Worm (Caenorhabditis elegans) whole organism, L1 larva: Measurements from ENCODE around the gene xpd-1.
A peak's percentile ranks its signal among the peaks of the same experiment; 100 is the strongest.

ENCODE experiments used
- C16A3.4 ChIP-seq: fragments of 150-350 bp; optimal IDR thresholded peaks from 2 replicates; lab custom pipeline; 2014; ENCODE audit warnings: missing biosample characterization, missing genetic modification characterization
- C34B4.2 ChIP-seq: sonication (generic microtip); optimal IDR thresholded peaks from 2 replicates; lab custom pipeline; 2017; ENCODE audit warnings: mild to moderate bottlenecking, missing genetic modification characterization, missing compliant biosample characterization
- aly-2 ChIP-seq: fragments of 150-350 bp; optimal IDR thresholded peaks from 2 replicates; lab custom pipeline; 2014; ENCODE audit warnings: missing biosample characterization, missing genetic modification characterization
- blmp-1 ChIP-seq: fragments of 150-350 bp; optimal IDR thresholded peaks from 2 replicates; lab custom pipeline; 2014; ENCODE audit warnings: missing biosample characterization, missing genetic modification characterization
- ceh-82 ChIP-seq, 3 experiments: fragments of 150-350 bp in 1 of 3; sonication (generic microtip) in 2 of 3; optimal IDR thresholded peaks; 2 replicates each; lab custom pipeline; 2014 to 2017; ENCODE audit warnings: missing biosample characterization in 3 of 3, missing genetic modification characterization in 3 of 3
- ceh-88 ChIP-seq: fragments of 200-800 bp; sonication (Bioruptor generic); IDR thresholded peaks from 2 replicates; pipeline ENCODE4 v1.3.6; 2022; ENCODE audit warnings: missing genetic modification characterization, missing compliant biosample characterization
- ceh-90 ChIP-seq: sonication (generic microtip); optimal IDR thresholded peaks from 2 replicates; lab custom pipeline; 2016; ENCODE audit warnings: missing genetic modification characterization, missing compliant biosample characterization
- dpl-1 ChIP-seq, 3 experiments: fragments of 150-350 bp in 2 of 3; sonication (generic microtip) in 1 of 3; optimal IDR thresholded peaks; 2 replicates each; lab custom pipeline; 2014 to 2017; ENCODE audit warnings: missing biosample characterization in 3 of 3, missing genetic modification characterization in 3 of 3, missing genetic modification reagents in 3 of 3
- efl-1 ChIP-seq, 4 experiments: fragments of 150-350 bp; optimal IDR thresholded peaks in 3 of 4; peaks in 1 of 4; 1 replicate in 1 of 4; 2 replicates in 3 of 4; lab custom pipeline; 2014; ENCODE audit warnings: missing biosample characterization in 2 of 4, missing genetic modification characterization in 2 of 4, missing genetic modification reagents in 2 of 4
- egl-27 ChIP-seq, 2 experiments: fragments of 150-350 bp in 1 of 2; sonication (generic microtip); optimal IDR thresholded peaks; 3 replicates each; lab custom pipeline; 2017 to 2018; ENCODE audit warnings: missing biosample characterization in 2 of 2, missing genetic modification characterization in 2 of 2, missing genetic modification reagents in 2 of 2
- elt-2 ChIP-seq: sonication (generic microtip); optimal IDR thresholded peaks from 2 replicates; lab custom pipeline; 2016; ENCODE audit warnings: missing genetic modification characterization, mild to moderate bottlenecking, inconsistent platforms, missing compliant biosample characterization, missing genetic modification reagents
- elt-3 ChIP-seq, 6 experiments: fragments of 150-350 bp in 1 of 6; sonication (generic microtip); optimal IDR thresholded peaks; 2 replicates each; lab custom pipeline; 2017 to 2018; ENCODE audit warnings: missing biosample characterization in 6 of 6, missing genetic modification characterization in 6 of 6, inconsistent platforms in 1 of 6
- fkh-4 ChIP-seq: sonication (generic microtip); optimal IDR thresholded peaks from 2 replicates; lab custom pipeline; 2016; ENCODE audit warnings: missing compliant biosample characterization, missing genetic modification characterization, borderline replicate concordance
- fos-1 ChIP-seq: fragments of 150-350 bp; optimal IDR thresholded peaks from 2 replicates; lab custom pipeline; 2014; ENCODE audit warnings: missing biosample characterization, missing genetic modification characterization
- grh-1 ChIP-seq: fragments of 200-800 bp; sonication (Bioruptor generic); IDR thresholded peaks from 2 replicates; pipeline ENCODE4 v1.3.6; 2022; ENCODE audit warnings: missing genetic modification reagents, missing genetic modification characterization, missing compliant biosample characterization
- hlh-17 ChIP-seq: fragments of 200-800 bp; sonication (Bioruptor generic); optimal IDR thresholded peaks from 2 replicates; lab custom pipeline; 2018; ENCODE audit warnings: missing genetic modification characterization, mild to moderate bottlenecking, missing compliant biosample characterization, moderate library complexity, borderline replicate concordance
- hpl-2 ChIP-seq: fragments of 150-350 bp; optimal IDR thresholded peaks from 2 replicates; lab custom pipeline; 2014; ENCODE audit warnings: missing biosample characterization, missing genetic modification reagents, missing genetic modification characterization
- irx-1 ChIP-seq: sonication (generic microtip); optimal IDR thresholded peaks from 2 replicates; lab custom pipeline; 2016; ENCODE audit warnings: missing genetic modification characterization, missing compliant biosample characterization
- isw-1 ChIP-seq: fragments of 200-800 bp; sonication (Bioruptor generic); IDR thresholded peaks from 2 replicates; pipeline ENCODE4 v1.3.6; 2022; ENCODE audit warnings: missing genetic modification characterization, missing compliant biosample characterization
- jun-1 ChIP-seq: fragments of 150-350 bp; optimal IDR thresholded peaks from 2 replicates; lab custom pipeline; 2014; ENCODE audit warnings: missing biosample characterization, missing genetic modification reagents, missing genetic modification characterization
- lin-13 ChIP-seq: fragments of 150-350 bp; optimal IDR thresholded peaks from 2 replicates; lab custom pipeline; 2014; ENCODE audit warnings: missing biosample characterization, missing genetic modification reagents, missing genetic modification characterization
- lin-35 ChIP-seq, 2 experiments: fragments of 150-350 bp; optimal IDR thresholded peaks; 2 replicates each; lab custom pipeline; 2014; ENCODE audit warnings: missing biosample characterization in 2 of 2, missing genetic modification characterization in 2 of 2, missing genetic modification reagents in 2 of 2
- lin-39 ChIP-seq: fragments of 150-350 bp; optimal IDR thresholded peaks from 2 replicates; lab custom pipeline; 2014; ENCODE audit warnings: missing biosample characterization, missing genetic modification reagents, missing genetic modification characterization
- lir-3 ChIP-seq: sonication (generic microtip); optimal IDR thresholded peaks from 2 replicates; lab custom pipeline; 2016; ENCODE audit warnings: mild to moderate bottlenecking, missing genetic modification characterization, moderate library complexity, missing compliant biosample characterization; ENCODE audit not compliant: poor library complexity
- lsy-2 ChIP-seq, 2 experiments: fragments of 150-350 bp; optimal IDR thresholded peaks; 2 replicates each; lab custom pipeline; 2014; ENCODE audit warnings: missing biosample characterization in 2 of 2, missing genetic modification characterization in 2 of 2
- mab-9 ChIP-seq: fragments of 200-800 bp; sonication (Bioruptor generic); IDR thresholded peaks from 2 replicates; pipeline ENCODE4 v1.3.6; 2022; ENCODE audit warnings: missing genetic modification reagents, missing genetic modification characterization, missing compliant biosample characterization
- mdl-1 ChIP-seq, 2 experiments: fragments of 150-350 bp; optimal IDR thresholded peaks; 2 replicates each; lab custom pipeline; 2014 to 2017; ENCODE audit warnings: missing biosample characterization in 2 of 2, missing genetic modification characterization in 2 of 2, inconsistent platforms in 1 of 2
- mef-2 ChIP-seq: fragments of 150-350 bp; optimal IDR thresholded peaks from 2 replicates; lab custom pipeline; 2014; ENCODE audit warnings: missing biosample characterization, missing genetic modification characterization
- mep-1 ChIP-seq: fragments of 150-350 bp; optimal IDR thresholded peaks from 2 replicates; lab custom pipeline; 2014; ENCODE audit warnings: missing biosample characterization, missing genetic modification characterization
- nhr-12 ChIP-seq: sonication (generic microtip); optimal IDR thresholded peaks from 2 replicates; lab custom pipeline; 2017; ENCODE audit warnings: missing biosample characterization, missing genetic modification characterization
- nhr-19 ChIP-seq: fragments of 200-800 bp; sonication (Bioruptor generic); conservative IDR thresholded peaks from 2 replicates; pipeline ENCODE4 v1.3.6; 2022; ENCODE audit warnings: missing genetic modification characterization, missing compliant biosample characterization
- nhr-20 ChIP-seq: sonication (generic microtip); optimal IDR thresholded peaks from 2 replicates; lab custom pipeline; 2016; ENCODE audit warnings: mild to moderate bottlenecking, missing genetic modification characterization, missing compliant biosample characterization
- nhr-71 ChIP-seq: sonication (generic microtip); optimal IDR thresholded peaks from 2 replicates; lab custom pipeline; 2016; ENCODE audit warnings: mild to moderate bottlenecking, missing genetic modification characterization, moderate library complexity, missing compliant biosample characterization
- nhr-77 ChIP-seq: fragments of 150-350 bp; optimal IDR thresholded peaks from 2 replicates; lab custom pipeline; 2014; ENCODE audit warnings: missing biosample characterization, missing genetic modification characterization
- nhr-85 ChIP-seq: sonication (generic microtip); peaks from one replicate; lab custom pipeline; 2016; ENCODE audit warnings: missing genetic modification characterization, inconsistent platforms, missing compliant biosample characterization
- pax-3 ChIP-seq: fragments of 200-800 bp; sonication (Bioruptor generic); optimal IDR thresholded peaks from 2 replicates; lab custom pipeline; 2018; ENCODE audit warnings: mild to moderate bottlenecking, missing genetic modification characterization, moderate library complexity, missing compliant biosample characterization
- rnt-1 ChIP-seq: sonication (generic microtip); optimal IDR thresholded peaks from 2 replicates; lab custom pipeline; 2016; ENCODE audit warnings: mild to moderate bottlenecking, missing genetic modification characterization, moderate library complexity, missing compliant biosample characterization
- skn-1 ChIP-seq: fragments of 150-350 bp; optimal IDR thresholded peaks from 2 replicates; lab custom pipeline; 2014; ENCODE audit warnings: missing biosample characterization, missing genetic modification characterization
- snpc-4 ChIP-seq: fragments of 150-350 bp; optimal IDR thresholded peaks from 2 replicates; lab custom pipeline; 2014; ENCODE audit warnings: missing biosample characterization, missing genetic modification characterization
- sox-4 ChIP-seq: sonication (generic microtip); optimal IDR thresholded peaks from 2 replicates; lab custom pipeline; 2016; ENCODE audit warnings: missing genetic modification characterization, missing compliant biosample characterization
- sptf-1 ChIP-seq: fragments of 150-350 bp; optimal IDR thresholded peaks from 2 replicates; lab custom pipeline; 2014; ENCODE audit warnings: missing biosample characterization, missing genetic modification characterization
- sup-37 ChIP-seq: fragments of 200-800 bp; sonication (Bioruptor generic); optimal IDR thresholded peaks from 2 replicates; lab custom pipeline; 2018; ENCODE audit warnings: mild to moderate bottlenecking, missing genetic modification characterization, missing compliant biosample characterization
- tbx-2 ChIP-seq: sonication (generic microtip); optimal IDR thresholded peaks from 2 replicates; lab custom pipeline; 2016; ENCODE audit warnings: missing genetic modification characterization, missing compliant biosample characterization
- unc-130 ChIP-seq: fragments of 150-350 bp; optimal IDR thresholded peaks from 2 replicates; lab custom pipeline; 2017; ENCODE audit warnings: missing biosample characterization, missing genetic modification characterization, inconsistent platforms
- unc-62 ChIP-seq: fragments of 150-350 bp; optimal IDR thresholded peaks from 2 replicates; lab custom pipeline; 2014; ENCODE audit warnings: missing biosample characterization, missing genetic modification reagents, missing genetic modification characterization
- unc-86 ChIP-seq: sonication (generic microtip); optimal IDR thresholded peaks from 2 replicates; lab custom pipeline; 2016; ENCODE audit warnings: missing genetic modification characterization, missing compliant biosample characterization
- unc-98 ChIP-seq: fragments of 200-800 bp; sonication (Bioruptor generic); IDR thresholded peaks from 2 replicates; pipeline ENCODE4 v1.3.6; 2022; ENCODE audit warnings: missing genetic modification characterization, missing compliant biosample characterization
- xbp-1 ChIP-seq: sonication (generic microtip); optimal IDR thresholded peaks from 2 replicates; lab custom pipeline; 2016; ENCODE audit warnings: missing genetic modification characterization, missing compliant biosample characterization
- zag-1 ChIP-seq: fragments of 150-350 bp; optimal IDR thresholded peaks from 2 replicates; lab custom pipeline; 2014; ENCODE audit warnings: missing biosample characterization, missing genetic modification characterization
- ztf-4 ChIP-seq: fragments of 150-350 bp; optimal IDR thresholded peaks from 2 replicates; lab custom pipeline; 2014; ENCODE audit warnings: missing biosample characterization, missing genetic modification characterization

xpd-1 gene

ce11 chrIII:232918-233317, 32.0 kb upstream of the xpd-1 start:
- 0 out of 2 replicates have a peak, but pooled peaks have one; percentile 16 for TF ChIP-seq grh-1 (GFP tag; lab: Robert Waterston, UW)

ce11 chrIII:235115-235514, 29.8 kb upstream of the xpd-1 start:
- peak; percentile 83 for TF ChIP-seq nhr-85 (tag; lab: Kevin White, UChicago)
- TF ChIP-seq ceh-82 (tag; optimal IDR thresholded peaks at IDR 0.05; lab: Kevin White, UChicago), result peak; percentile 44 to 55 (median 47)
- TF ChIP-seq lin-39, result peak; percentile 59
- peak in 1 of 2 experiments; percentile 2 for TF ChIP-seq mdl-1 (tag; optimal IDR thresholded peaks at IDR 0.05; lab: Kevin White, UChicago)
- TF ChIP-seq nhr-71, result no peak
- TF ChIP-seq lir-3 (tag; lab: Kevin White, UChicago), result no peak
- TF ChIP-seq ceh-90, result peak; percentile 20
- TF ChIP-seq mep-1, result peak; percentile 81
- TF ChIP-seq lin-35 (GFP tag; optimal IDR thresholded peaks at IDR 0.05; lab: Kevin White, UChicago), result peak; percentile 65 to 68
- TF ChIP-seq xbp-1 (tag; lab: Kevin White, UChicago), result peak; percentile 73
- TF ChIP-seq nhr-12 (tag; lab: Kevin White, UChicago), result no peak
- no peak for TF ChIP-seq rnt-1 (tag; lab: Kevin White, UChicago)
- TF ChIP-seq irx-1 (tag; lab: Kevin White, UChicago), result peak; percentile 86
- peak; percentile 50 for TF ChIP-seq ztf-4 (tag; lab: Kevin White, UChicago)
- TF ChIP-seq elt-3 (tag; optimal IDR thresholded peaks at IDR 0.05; lab: Kevin White, UChicago), result no peak
- TF ChIP-seq nhr-20 (tag; lab: Kevin White, UChicago), result no peak
- peak; percentile 69 for TF ChIP-seq nhr-19
- TF ChIP-seq lin-13 (GFP tag; lab: Kevin White, UChicago), result peak; percentile 66
- peak; percentile 52 for TF ChIP-seq fkh-4
- no peak for TF ChIP-seq sptf-1 (tag; lab: Kevin White, UChicago)
- peak; percentile 79 for TF ChIP-seq unc-86 (tag; lab: Kevin White, UChicago)
- peak; percentile 63 to 73 for TF ChIP-seq efl-1 (optimal IDR thresholded peaks at IDR 0.05; lab: Kevin White, UChicago)
- peak; percentile 70 to 97 for TF ChIP-seq efl-1 (GFP tag; optimal IDR thresholded peaks at IDR 0.05 in 1 of 2; lab: Kevin White, UChicago)
- TF ChIP-seq C16A3.4 (tag; lab: Kevin White, UChicago), result peak; percentile 17
- peak; percentile 55 for TF ChIP-seq sup-37 (GFP tag; lab: Kevin White, UChicago)
- TF ChIP-seq mab-9 (GFP tag; lab: Robert Waterston, UW), result peak; percentile 38; the same call in 1 of the 2 replicates
- TF ChIP-seq mef-2, result no peak
- TF ChIP-seq hpl-2 (GFP tag; lab: Kevin White, UChicago), result peak; percentile 0
- no peak for TF ChIP-seq unc-62 (GFP tag; lab: Kevin White, UChicago)
- TF ChIP-seq elt-2, result no peak
- TF ChIP-seq fos-1 (tag; lab: Kevin White, UChicago), result no peak
- TF ChIP-seq pax-3 (tag; lab: Kevin White, UChicago), result peak; percentile 45
- no peak for TF ChIP-seq hlh-17 (GFP tag; lab: Kevin White, UChicago)
- no peak for TF ChIP-seq unc-98 (GFP tag; lab: Robert Waterston, UW)
- TF ChIP-seq lsy-2 (tag; optimal IDR thresholded peaks at IDR 0.05; lab: Kevin White, UChicago), result peak; percentile 63 to 75
- TF ChIP-seq tbx-2 (tag; lab: Kevin White, UChicago), result peak; percentile 80
- peak; percentile 60 for TF ChIP-seq aly-2
- peak; percentile 70 for TF ChIP-seq isw-1
- no peak for TF ChIP-seq skn-1 (tag; lab: Kevin White, UChicago)
- peak; percentile 54 for TF ChIP-seq sox-4 (tag; lab: Kevin White, UChicago)
- TF ChIP-seq snpc-4, result peak; percentile 1
- peak; percentile 82 for TF ChIP-seq ceh-88 (GFP tag; lab: Robert Waterston, UW)
- TF ChIP-seq nhr-77 (tag; lab: Kevin White, UChicago), result peak; percentile 30
- TF ChIP-seq unc-130 (tag; lab: Kevin White, UChicago), result peak; percentile 13
- no peak for TF ChIP-seq egl-27 (tag; optimal IDR thresholded peaks at IDR 0.05; lab: Kevin White, UChicago)
- TF ChIP-seq C34B4.2 (tag; lab: Kevin White, UChicago), result no peak
- peak; percentile 51 for TF ChIP-seq jun-1 (tag; lab: Kevin White, UChicago)
- no peak for TF ChIP-seq zag-1 (tag; lab: Kevin White, UChicago)
- peak; percentile 58 for TF ChIP-seq grh-1 (GFP tag; lab: Robert Waterston, UW)
- no peak for TF ChIP-seq blmp-1 (tag; lab: Kevin White, UChicago)
- TF ChIP-seq dpl-1 (GFP tag; optimal IDR thresholded peaks at IDR 0.05; lab: Kevin White, UChicago), result peak; percentile 54 to 74 (median 70)
